Fruit fly (Drosophila melanogaster) whole organism, embryonic: ENCODE data around the gene CG12539.

Experiments
- Atf6 ChIP-seq: fragments of 200-800 bp; sonication (Bioruptor generic); IDR thresholded peaks from 2 replicates; pipeline ENCODE4 v1.3.6; 2022; ENCODE audit warnings: missing biosample characterization, missing genetic modification characterization
- Blimp-1 ChIP-seq: fragments of 200-800 bp; sonication (Bioruptor generic); optimal IDR thresholded peaks from 3 replicates; lab custom pipeline; 2018; ENCODE audit warnings: missing biosample characterization, missing genetic modification characterization, mild to moderate bottlenecking, moderate library complexity, missing genetic modification reagents
- CG10462 ChIP-seq: fragments of 200-800 bp; sonication (Bioruptor generic); optimal IDR thresholded peaks from 2 replicates; lab custom pipeline; 2016; ENCODE audit warnings: missing biosample characterization, missing genetic modification characterization
- CG11504 ChIP-seq: fragments of 200-800 bp; sonication (Bioruptor generic); optimal IDR thresholded peaks from 3 replicates; lab custom pipeline; 2019; ENCODE audit warnings: missing biosample characterization, mild to moderate bottlenecking, missing genetic modification characterization, moderate library complexity
- CG12155 ChIP-seq: fragments of 200-800 bp; sonication (Bioruptor generic); optimal IDR thresholded peaks from 3 replicates; lab custom pipeline; 2016; ENCODE audit warnings: missing biosample characterization, missing genetic modification characterization
- CG16779 ChIP-seq: fragments of 200-800 bp; sonication (Bioruptor generic); IDR thresholded peaks from 2 replicates; pipeline ENCODE4 v1.3.6; 2022; ENCODE audit warnings: missing biosample characterization, missing genetic modification characterization
- CG17328 ChIP-seq: fragments of 200-800 bp; sonication (Bioruptor generic); IDR thresholded peaks from 2 replicates; pipeline ENCODE4 v1.3.6; 2022; ENCODE audit warnings: missing biosample characterization, missing genetic modification characterization
- CG17361 ChIP-seq: fragments of 200-800 bp; sonication (Bioruptor generic); IDR thresholded peaks from 3 replicates; pipeline ENCODE4 v1.3.6; 2022; ENCODE audit warnings: missing biosample characterization, missing genetic modification characterization
- CG18262 ChIP-seq: fragments of 200-800 bp; optimal IDR thresholded peaks from 3 replicates; lab custom pipeline; 2019; ENCODE audit warnings: missing biosample characterization, mild to moderate bottlenecking, missing genetic modification characterization, moderate library complexity
- CG2120 ChIP-seq: fragments of 200-800 bp; sonication (Bioruptor generic); optimal IDR thresholded peaks from 3 replicates; lab custom pipeline; 2016; ENCODE audit warnings: missing biosample characterization, missing genetic modification characterization
- CG2678 ChIP-seq: fragments of 200-800 bp; sonication (Bioruptor generic); optimal IDR thresholded peaks from 3 replicates; lab custom pipeline; 2019; ENCODE audit warnings: missing biosample characterization, mild to moderate bottlenecking, missing genetic modification characterization, moderate library complexity
- CG30403 ChIP-seq: fragments of 200-800 bp; sonication (Bioruptor generic); optimal IDR thresholded peaks from 3 replicates; lab custom pipeline; 2016; ENCODE audit warnings: missing biosample characterization, missing genetic modification characterization
- CG32532 ChIP-seq: fragments of 200-800 bp; sonication (Bioruptor generic); IDR thresholded peaks from 2 replicates; pipeline ENCODE4 v1.3.6; 2022; ENCODE audit warnings: missing biosample characterization, missing genetic modification characterization
- CG33213 ChIP-seq: fragments of 200-800 bp; sonication (Bioruptor generic); optimal IDR thresholded peaks from 3 replicates; lab custom pipeline; 2016; ENCODE audit warnings: missing biosample characterization, missing genetic modification characterization
- CG3847 ChIP-seq: fragments of 200-800 bp; sonication (Bioruptor generic); IDR thresholded peaks from 2 replicates; pipeline ENCODE4 v1.3.6; 2022; ENCODE audit warnings: missing biosample characterization, missing genetic modification characterization
- CG43689 ChIP-seq: fragments of 200-800 bp; sonication (Bioruptor generic); IDR thresholded peaks from 2 replicates; pipeline ENCODE4 v1.3.6; 2022; ENCODE audit warnings: missing biosample characterization, missing genetic modification characterization
- CG6683 ChIP-seq: fragments of 200-800 bp; sonication (Bioruptor generic); optimal IDR thresholded peaks from 2 replicates; lab custom pipeline; 2017; ENCODE audit warnings: missing biosample characterization, mild to moderate bottlenecking, missing genetic modification characterization, missing genetic modification reagents
- CG6813 ChIP-seq: fragments of 200-800 bp; sonication (Bioruptor generic); optimal IDR thresholded peaks from 2 replicates; lab custom pipeline; 2017; ENCODE audit warnings: missing biosample characterization, missing genetic modification characterization, mild to moderate bottlenecking, moderate library complexity, missing genetic modification reagents
- CG7556 ChIP-seq: fragments of 200-800 bp; sonication (Bioruptor generic); optimal IDR thresholded peaks from 2 replicates; lab custom pipeline; 2017; ENCODE audit warnings: missing biosample characterization, mild to moderate bottlenecking, missing genetic modification characterization
- CG7839 ChIP-seq: fragments of 200-800 bp; sonication (Bioruptor generic); optimal IDR thresholded peaks from 3 replicates; lab custom pipeline; 2018; ENCODE audit warnings: missing biosample characterization, mild to moderate bottlenecking, missing genetic modification characterization, moderate library complexity
- CG9215 ChIP-seq: fragments of 200-800 bp; sonication (Bioruptor generic); IDR thresholded peaks from 2 replicates; pipeline ENCODE4 v1.3.6; 2022; ENCODE audit warnings: missing biosample characterization, missing genetic modification characterization
- Dbx ChIP-seq: fragments of 200-800 bp; sonication (Bioruptor generic); IDR thresholded peaks from 3 replicates; pipeline ENCODE4 v1.3.6; 2022; ENCODE audit warnings: missing biosample characterization, missing genetic modification characterization
- Hr78 ChIP-seq, 2 experiments: fragments of 200-800 bp in 1 of 2; fragments of >200 bp in 1 of 2; sonication (Bioruptor generic) in 1 of 2; optimal IDR thresholded peaks; 2 replicates each; lab custom pipeline; 2017 to 2019; ENCODE audit warnings: missing biosample characterization in 2 of 2, missing genetic modification characterization in 2 of 2, mild to moderate bottlenecking in 1 of 2, moderate library complexity in 1 of 2
- Oli ChIP-seq: fragments of 200-800 bp; sonication (Bioruptor generic); optimal IDR thresholded peaks from 2 replicates; lab custom pipeline; 2018; ENCODE audit warnings: missing biosample characterization, mild to moderate bottlenecking, missing genetic modification characterization, moderate library complexity
- Rx ChIP-seq: fragments of 200-800 bp; sonication (Bioruptor generic); IDR thresholded peaks from 2 replicates; pipeline ENCODE4 v1.3.6; 2022; ENCODE audit warnings: missing biosample characterization, missing genetic modification characterization
- Scr ChIP-seq: fragments of 200-800 bp; sonication (Bioruptor generic); IDR thresholded peaks from 2 replicates; pipeline ENCODE4 v1.3.6; 2022; ENCODE audit warnings: missing biosample characterization, missing genetic modification characterization; ENCODE audit not compliant: partially characterized antibody
- Sox102F ChIP-seq: fragments of 200-800 bp; sonication (Bioruptor generic); optimal IDR thresholded peaks from 2 replicates; lab custom pipeline; 2018; ENCODE audit warnings: missing biosample characterization, mild to moderate bottlenecking, missing genetic modification characterization, moderate library complexity
- Vsx1 ChIP-seq: fragments of 200-800 bp; sonication (Bioruptor generic); optimal IDR thresholded peaks from 2 replicates; lab custom pipeline; 2017; ENCODE audit warnings: missing biosample characterization, mild to moderate bottlenecking, missing genetic modification characterization, missing genetic modification reagents
- az2 ChIP-seq: fragments of 200-800 bp; sonication (Bioruptor generic); optimal IDR thresholded peaks from 3 replicates; lab custom pipeline; 2016; ENCODE audit warnings: missing biosample characterization, missing genetic modification characterization
- bsh ChIP-seq, 2 experiments: fragments of 200-800 bp; sonication (Bioruptor generic); optimal IDR thresholded peaks; 2 replicates each; lab custom pipeline; 2017 to 2018; ENCODE audit warnings: mild to moderate bottlenecking in 2 of 2, missing biosample characterization in 2 of 2, missing genetic modification characterization in 2 of 2, moderate library complexity in 1 of 2
- caup ChIP-seq: fragments of 200-800 bp; sonication (Bioruptor generic); optimal IDR thresholded peaks from 3 replicates; lab custom pipeline; 2017; ENCODE audit warnings: missing biosample characterization, mild to moderate bottlenecking, missing genetic modification characterization, moderate library complexity; ENCODE audit not compliant: severe bottlenecking
- chm ChIP-seq: fragments of 200-800 bp; sonication (Bioruptor generic); IDR thresholded peaks from 2 replicates; pipeline ENCODE4 v1.3.6; 2022; ENCODE audit warnings: missing biosample characterization, missing genetic modification characterization
- dmrt99B ChIP-seq: fragments of 200-800 bp; sonication (Bioruptor generic); optimal IDR thresholded peaks from 2 replicates; lab custom pipeline; 2018; ENCODE audit warnings: missing biosample characterization, mild to moderate bottlenecking, missing genetic modification characterization, moderate library complexity
- esg ChIP-seq: fragments of 200-800 bp; sonication (Bioruptor generic); conservative IDR thresholded peaks from 2 replicates; pipeline ENCODE4 v1.3.6; 2022; ENCODE audit warnings: missing biosample characterization, missing genetic modification characterization
- fd102C ChIP-seq: fragments of 200-800 bp; sonication (Bioruptor generic); optimal IDR thresholded peaks from 2 replicates; lab custom pipeline; 2018; ENCODE audit warnings: missing biosample characterization, mild to moderate bottlenecking, missing genetic modification characterization, moderate library complexity
- gem ChIP-seq: fragments of 200-800 bp; sonication (Bioruptor generic); optimal IDR thresholded peaks from 2 replicates; lab custom pipeline; 2019; ENCODE audit warnings: missing biosample characterization, mild to moderate bottlenecking, missing genetic modification characterization, moderate library complexity
- hkb ChIP-seq, 2 experiments: fragments of 200-800 bp in 1 of 2; fragments of >200 bp in 1 of 2; sonication (Bioruptor generic) in 1 of 2; IDR thresholded peaks in 1 of 2; optimal IDR thresholded peaks in 1 of 2; 2 replicates each; pipeline versions ENCODE4 v1.3.6 to Lab custom; 2017 to 2022; ENCODE audit warnings: missing biosample characterization in 1 of 2, missing genetic modification characterization in 1 of 2
- klu ChIP-seq: fragments of 200-800 bp; sonication (Bioruptor generic); IDR thresholded peaks from 2 replicates; pipeline ENCODE4 v1.3.6; 2022; ENCODE audit warnings: missing biosample characterization, missing genetic modification characterization
- lmd ChIP-seq: fragments of 200-800 bp; sonication (Bioruptor generic); IDR thresholded peaks from 2 replicates; pipeline ENCODE4 v1.3.6; 2022; ENCODE audit warnings: missing biosample characterization, missing genetic modification characterization
- nmo ChIP-seq: fragments of 200-800 bp; sonication (Bioruptor generic); optimal IDR thresholded peaks from 2 replicates; lab custom pipeline; 2018; ENCODE audit warnings: missing biosample characterization, mild to moderate bottlenecking, missing genetic modification characterization, moderate library complexity
- prd ChIP-seq, 3 experiments: fragments of >200 bp in 2 of 3; fragments of 200-800 bp in 1 of 3; sonication (Bioruptor generic) in 1 of 3; optimal IDR thresholded peaks in 2 of 3; IDR thresholded peaks in 1 of 3; 2 replicates in 2 of 3; 3 replicates in 1 of 3; pipeline versions ENCODE4 v1.3.6 to Lab custom; 2017 to 2022; ENCODE audit warnings: missing biosample characterization in 1 of 3, missing genetic modification characterization in 1 of 3
- ranshi ChIP-seq: fragments of 200-800 bp; sonication (Bioruptor generic); IDR thresholded peaks from 2 replicates; pipeline ENCODE4 v1.3.6; 2022; ENCODE audit warnings: missing biosample characterization, missing genetic modification characterization
- seq ChIP-seq: fragments of 200-800 bp; sonication (Bioruptor generic); IDR thresholded peaks from 2 replicates; pipeline ENCODE4 v1.3.6; 2022; ENCODE audit warnings: missing biosample characterization, missing genetic modification characterization
- stc ChIP-seq: fragments of 200-800 bp; sonication (Bioruptor generic); IDR thresholded peaks from 2 replicates; pipeline ENCODE4 v1.3.6; 2022; ENCODE audit warnings: missing biosample characterization, missing genetic modification characterization
- sug ChIP-seq: fragments of 200-800 bp; optimal IDR thresholded peaks from 2 replicates; lab custom pipeline; 2019; ENCODE audit warnings: missing biosample characterization, mild to moderate bottlenecking, missing genetic modification characterization, moderate library complexity
- unpg ChIP-seq: fragments of 200-800 bp; sonication (Bioruptor generic); optimal IDR thresholded peaks from 3 replicates; lab custom pipeline; 2018; ENCODE audit warnings: missing biosample characterization, mild to moderate bottlenecking, missing genetic modification characterization, moderate library complexity
- wdn ChIP-seq: fragments of 200-800 bp; sonication (Bioruptor generic); IDR thresholded peaks from 2 replicates; pipeline ENCODE4 v1.3.6; 2022; ENCODE audit warnings: missing biosample characterization, missing genetic modification characterization
- zfh1 ChIP-seq: fragments of 200-800 bp; sonication (Bioruptor generic); IDR thresholded peaks from 3 replicates; pipeline ENCODE4 v1.3.6; 2022; ENCODE audit warnings: missing biosample characterization, missing genetic modification characterization

CG12539 gene

dm6 chrX:14812239-14812638 lies 32.3 kb downstream of the CG12539 start (continued):
- TF ChIP-seq CG3847 (GFP tag; lab: Robert Waterston, UW), result 0 out of 2 replicates have a peak, but pooled peaks have one; percentile 25
- TF ChIP-seq Oli (tag; lab: Kevin White, UChicago), result peak; percentile 4
- TF ChIP-seq zfh1, result 0 out of 3 replicates have a peak, but pooled peaks have one; percentile 36
- TF ChIP-seq Dbx, result no peak
- peak; percentile 13; the same call in 1 of the 2 replicates for TF ChIP-seq lmd (GFP tag; lab: Robert Waterston, UW)
- TF ChIP-seq CG2678 (tag; lab: Kevin White, UChicago), result peak; percentile 24
- peak; percentile 11; the same call in 1 of the 2 replicates for TF ChIP-seq esg
- TF ChIP-seq wdn (GFP tag; lab: Robert Waterston, UW), result peak; percentile 12; the same call in 1 of the 2 replicates
- TF ChIP-seq CG32532, result peak; percentile 18; the same call in 1 of the 2 replicates
- TF ChIP-seq Vsx1, result no peak
- TF ChIP-seq ranshi, result 0 out of 2 replicates have a peak, but pooled peaks have one; percentile 20
- 0 out of 2 replicates have a peak, but pooled peaks have one; percentile 13 for TF ChIP-seq Atf6 (GFP tag; lab: Robert Waterston, UW)
- 0 out of 2 replicates have a peak, but pooled peaks have one; percentile 19 for TF ChIP-seq CG17328
- TF ChIP-seq gem, result peak; percentile 18
- no peak for TF ChIP-seq CG43689 (GFP tag; lab: Robert Waterston, UW)
- TF ChIP-seq seq, result no peak
- TF ChIP-seq CG30403 (GFP tag; lab: Kevin White, UChicago), result peak; percentile 8
- TF ChIP-seq CG11504, result peak; percentile 17
- TF ChIP-seq az2 (GFP tag; lab: Kevin White, UChicago), result peak; percentile 1
- peak; percentile 1 for TF ChIP-seq dmrt99B (tag; lab: Kevin White, UChicago)
- no peak for TF ChIP-seq sug
- TF ChIP-seq CG2120 (GFP tag; lab: Kevin White, UChicago), result peak; percentile 12
- peak; percentile 11 for TF ChIP-seq unpg (GFP tag; lab: Kevin White, UChicago)
- TF ChIP-seq Sox102F, result peak; percentile 18
- TF ChIP-seq hkb (optimal IDR thresholded peaks at IDR 0.05; lab: Kevin White, UChicago), result no peak
- peak; percentile 56; the same call in 1 of the 2 replicates for TF ChIP-seq hkb (GFP tag; IDR thresholded peaks at IDR 0.05; lab: Robert Waterston, UW)
- TF ChIP-seq, all 482 proteins: peak for 31

dm6 chrX:14810433-14810832 lies 34.1 kb downstream of the CG12539 start:
- TF ChIP-seq bsh (GFP tag; optimal IDR thresholded peaks at IDR 0.05; lab: Kevin White, UChicago), result peak in 1 of 2 experiments; percentile 29
- no peak for TF ChIP-seq CG6813 (GFP tag; lab: Kevin White, UChicago)
- TF ChIP-seq fd102C (GFP tag; lab: Kevin White, UChicago), result no peak
- TF ChIP-seq klu, result no peak
- TF ChIP-seq Rx (GFP tag; lab: Robert Waterston, UW), result no peak
- TF ChIP-seq CG33213 (GFP tag; lab: Kevin White, UChicago), result no peak
- TF ChIP-seq CG6683 (GFP tag; lab: Kevin White, UChicago), result no peak
- no peak for TF ChIP-seq CG9215 (GFP tag; lab: Robert Waterston, UW)
- no peak for TF ChIP-seq chm
- no peak for TF ChIP-seq CG7556 (GFP tag; lab: Kevin White, UChicago)
- 0 out of 3 replicates have a peak, but pooled peaks have one; percentile 8 for TF ChIP-seq CG17361
- no peak for TF ChIP-seq CG12155 (GFP tag; lab: Kevin White, UChicago)
- TF ChIP-seq CG7839, result peak; percentile 7
- no peak for TF ChIP-seq CG10462 (GFP tag; lab: Kevin White, UChicago)
- TF ChIP-seq Blimp-1 (GFP tag; lab: Kevin White, UChicago), result peak; percentile 13
- peak; percentile 1 for TF ChIP-seq CG2678 (tag; lab: Kevin White, UChicago)
- no peak for TF ChIP-seq caup
- peak in 1 of 2 experiments; percentile 19 for TF ChIP-seq Hr78 (GFP tag; optimal IDR thresholded peaks at IDR 0.05; lab: Kevin White, UChicago)
- no peak for TF ChIP-seq prd (optimal IDR thresholded peaks at IDR 0.05; lab: Kevin White, UChicago)
- peak; percentile 51; the same call in 2 of the 3 replicates for TF ChIP-seq prd (GFP tag; IDR thresholded peaks at IDR 0.05; lab: Robert Waterston, UW)
- peak; percentile 9 for TF ChIP-seq Sox102F
- peak; percentile 33 for TF ChIP-seq nmo (GFP tag; lab: Kevin White, UChicago)
- TF ChIP-seq Scr (GFP tag; lab: Robert Waterston, UW), result no peak
- peak; percentile 42 for TF ChIP-seq CG18262 (tag; lab: Kevin White, UChicago)
- 0 out of 2 replicates have a peak, but pooled peaks have one; percentile 34 for TF ChIP-seq stc (GFP tag; lab: Robert Waterston, UW)
- TF ChIP-seq CG16779 (GFP tag; lab: Robert Waterston, UW), result no peak
- peak; percentile 17 for TF ChIP-seq dmrt99B (tag; lab: Kevin White, UChicago)
